Worm (Caenorhabditis elegans): ENCODE results near the gene AC3.5.

AC3.5 gene

DNA sequence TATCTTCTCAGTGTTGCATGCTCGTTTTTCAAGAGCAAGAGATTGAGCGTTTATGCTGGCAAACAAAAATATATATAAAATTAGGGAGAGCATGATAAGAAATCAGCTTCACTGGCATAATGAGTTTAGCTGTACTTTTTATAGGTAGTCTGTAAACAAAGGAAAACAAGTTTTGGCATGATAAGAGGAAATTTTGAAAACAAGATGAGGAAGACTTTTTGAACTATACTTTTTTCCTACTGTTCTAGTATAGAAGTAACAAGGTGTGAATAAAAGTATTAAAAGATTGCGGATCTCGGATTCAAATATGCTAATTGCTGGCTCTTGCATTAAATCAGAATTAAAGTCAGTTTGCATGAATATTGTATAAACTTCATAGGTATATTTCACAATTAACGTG is 30.6 kb downstream of the AC3.5 start, which contains the start of gene F15H10.5:
Gene F15H10.5, minus strand, starts transcription at position 101 of the 400 bp plus-strand sequence.
- no peak for TF ChIP-seq ceh-16 (tag; optimal IDR thresholded peaks at IDR 0.05)
- TF ChIP-seq lin-39 (tag; optimal IDR thresholded peaks at IDR 0.05) = no peak
- TF ChIP-seq ceh-28 (tag; optimal IDR thresholded peaks at IDR 0.05) = no peak
- no peak for TF ChIP-seq skn-1 (tag; optimal IDR thresholded peaks at IDR 0.05)

DNA sequence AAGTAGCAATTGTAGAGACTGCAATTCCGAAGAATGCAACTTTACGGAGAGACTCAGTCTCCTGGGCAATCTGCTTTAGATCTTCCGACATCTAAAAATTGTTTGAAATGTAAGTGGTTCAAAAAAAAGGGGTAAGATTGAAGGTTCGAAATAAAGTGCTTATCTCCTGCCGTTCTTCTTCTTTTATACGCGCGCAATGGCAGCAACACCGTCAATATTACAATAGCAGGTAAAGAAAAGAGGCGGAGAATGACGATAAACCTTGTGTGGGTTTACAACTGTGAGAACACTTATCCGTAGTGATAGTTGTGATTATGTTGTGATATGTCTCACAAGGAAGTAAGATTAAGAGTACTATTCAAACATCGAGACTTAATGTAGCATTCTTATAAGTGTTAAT is 33.5 kb downstream of the AC3.5 start, which contains the start of gene col-13:
Gene col-13, minus strand, starts transcription at position 101 of the 400 bp plus-strand sequence.
- TF ChIP-seq pha-4 (tag; optimal IDR thresholded peaks at IDR 0.05) (no peak), lin-15B (tag; optimal IDR thresholded peaks at IDR 0.05) (no peak), ceh-9 (tag; optimal IDR thresholded peaks at IDR 0.05) (no peak), eor-1 (tag; optimal IDR thresholded peaks at IDR 0.05) (no peak), mml-1 (tag; optimal IDR thresholded peaks at IDR 0.05) (no peak), nhr-43 (tag; optimal IDR thresholded peaks at IDR 0.05; ENCODE audit: poor library complexity, severe bottlenecking) (no peak), ztf-11 (tag; optimal IDR thresholded peaks at IDR 0.05) (no peak), nhr-28 (tag; optimal IDR thresholded peaks at IDR 0.05) (no peak), unc-62 (GFP tag; optimal IDR thresholded peaks at IDR 0.05) (no peak), ceh-28 (tag; optimal IDR thresholded peaks at IDR 0.05) (no peak), ama-1 (optimal IDR thresholded peaks at IDR 0.05) (no peak)

DNA sequence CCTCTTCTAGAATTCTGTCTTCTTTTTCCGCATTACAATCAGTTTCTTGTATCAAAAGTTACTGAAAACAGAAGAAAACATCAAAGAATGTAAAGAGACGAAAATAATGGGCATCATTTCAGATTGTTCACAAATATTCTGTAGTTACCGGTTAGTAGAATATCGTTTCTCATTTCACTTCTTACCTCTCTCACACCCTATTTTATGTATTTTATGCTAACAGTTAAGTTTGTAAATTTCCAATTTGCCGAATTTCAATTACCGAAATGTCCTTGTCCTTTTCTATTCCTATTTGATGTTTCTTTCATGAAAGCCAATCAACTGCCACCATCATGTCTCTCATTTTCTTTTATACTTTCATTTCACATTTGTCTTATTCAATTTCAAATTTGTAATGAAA is 35.2 kb downstream of the AC3.5 start:
- TF ChIP-seq nhr-25 (tag; optimal IDR thresholded peaks at IDR 0.05) (peak; percentile 61), nhr-77 (tag; optimal IDR thresholded peaks at IDR 0.05) (no peak), fos-1 (tag; optimal IDR thresholded peaks at IDR 0.05) (no peak), nhr-76 (tag; optimal IDR thresholded peaks at IDR 0.05) (no peak)

DNA sequence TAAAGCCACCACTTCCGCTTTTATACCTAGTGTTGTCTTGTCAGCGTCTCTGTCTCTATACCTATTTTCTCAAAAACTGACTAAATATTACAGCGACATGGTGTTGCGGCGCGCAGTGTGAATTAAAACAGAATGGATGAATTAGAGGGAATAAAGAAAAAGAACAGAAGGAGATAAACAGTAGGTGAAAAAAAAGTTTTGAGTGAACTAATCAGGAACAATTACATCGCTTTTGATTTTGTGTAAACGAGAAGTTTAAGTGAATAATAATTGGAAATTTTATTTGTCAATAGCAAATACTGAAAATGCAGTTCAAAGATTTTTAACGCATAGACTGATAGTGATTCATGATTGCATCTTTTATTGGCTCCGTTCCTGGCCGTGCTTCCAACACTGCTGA is 36.8 kb downstream of the AC3.5 start, which contains the start of gene col-12:
Gene col-12, minus strand, starts transcription at position 101 of the 400 bp plus-strand sequence.
- TF ChIP-seq fkh-2 (tag; optimal IDR thresholded peaks at IDR 0.05) (no peak), lin-39 (tag; optimal IDR thresholded peaks at IDR 0.05) (no peak), nhr-11 (tag; optimal IDR thresholded peaks at IDR 0.05) (no peak), elt-3 (tag; optimal IDR thresholded peaks at IDR 0.05) (no peak), elt-2 (tag; optimal IDR thresholded peaks at IDR 0.05) (no peak), egl-5 (tag; optimal IDR thresholded peaks at IDR 0.05) (no peak), nhr-23 (tag; optimal IDR thresholded peaks at IDR 0.05) (no peak), fkh-10 (GFP tag; optimal IDR thresholded peaks at IDR 0.05) (no peak), ztf-11 (tag; optimal IDR thresholded peaks at IDR 0.05) (no peak), jun-1 (tag; optimal IDR thresholded peaks at IDR 0.05) (no peak), nhr-76 (tag; optimal IDR thresholded peaks at IDR 0.05) (no peak), unc-62 (GFP tag; optimal IDR thresholded peaks at IDR 0.05) (no peak), nhr-77 (tag; optimal IDR thresholded peaks at IDR 0.05) (no peak), ceh-28 (tag; optimal IDR thresholded peaks at IDR 0.05) (no peak), elt-1 (tag; optimal IDR thresholded peaks at IDR 0.05) (no peak), egl-27 (tag; optimal IDR thresholded peaks at IDR 0.05) (no peak), skn-1 (tag; optimal IDR thresholded peaks at IDR 0.05) (no peak), nhr-28 (tag; optimal IDR thresholded peaks at IDR 0.05) (no peak)

DNA sequence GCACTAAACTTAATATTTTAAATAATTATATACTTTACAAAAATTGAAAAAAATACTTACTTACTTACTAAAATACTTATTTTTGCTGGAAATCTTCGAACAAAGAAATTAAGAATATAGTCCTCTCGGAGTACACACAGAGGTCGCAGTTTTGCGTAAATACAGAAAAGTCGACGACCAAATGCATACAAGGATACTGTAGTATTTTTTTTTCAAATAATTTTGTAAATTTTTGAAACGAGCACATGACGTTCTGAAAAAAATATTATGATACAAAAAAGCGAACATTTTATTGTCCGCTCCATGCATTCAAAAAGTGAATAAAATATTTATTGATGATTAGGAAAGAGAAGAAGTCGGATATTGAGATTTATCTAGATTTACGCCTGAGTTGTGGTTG is 37.9 kb downstream of the AC3.5 start, which contains the start of gene apc-10:
Gene apc-10, minus strand, starts transcription at position 101 of the 400 bp plus-strand sequence.
- TF ChIP-seq unc-39 (tag; optimal IDR thresholded peaks at IDR 0.05) = no peak
- no peak for TF ChIP-seq nhr-25 (tag; optimal IDR thresholded peaks at IDR 0.05)
- no peak for TF ChIP-seq ceh-28 (tag; optimal IDR thresholded peaks at IDR 0.05)
- no peak for TF ChIP-seq nhr-237 (tag; optimal IDR thresholded peaks at IDR 0.05)
- TF ChIP-seq sea-2 (GFP tag; optimal IDR thresholded peaks at IDR 0.05) = no peak
- TF ChIP-seq nhr-11 (tag; optimal IDR thresholded peaks at IDR 0.05) = no peak
- no peak for TF ChIP-seq mml-1 (tag; optimal IDR thresholded peaks at IDR 0.05)

DNA sequence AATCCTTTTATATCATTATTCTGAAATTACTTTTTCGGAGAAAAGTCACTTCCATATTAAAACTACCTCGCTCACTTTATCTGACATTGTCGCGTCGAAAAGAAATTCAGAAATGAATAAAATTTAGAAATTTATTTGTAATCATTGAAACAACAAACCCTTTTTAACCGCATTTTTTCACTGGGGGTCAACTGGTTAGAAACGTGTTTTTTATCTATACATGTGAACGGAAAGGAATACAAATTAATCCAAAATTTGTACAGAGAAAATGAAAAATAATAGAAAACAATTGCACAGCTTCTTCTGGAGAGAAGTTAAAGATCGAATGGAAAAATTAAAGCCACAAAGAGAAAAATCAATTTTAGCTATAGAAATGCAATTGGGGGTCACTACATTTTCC is 40.3 kb downstream of the AC3.5 start, which contains the start of gene tag-314:
Gene tag-314, minus strand, starts transcription at position 101 of the 400 bp plus-strand sequence.
- TF ChIP-seq skn-1 (tag; optimal IDR thresholded peaks at IDR 0.05) (no peak), ZK546.5 (tag; optimal IDR thresholded peaks at IDR 0.05) (no peak), tbx-2 (tag; optimal IDR thresholded peaks at IDR 0.05) (no peak), jun-1 (tag; optimal IDR thresholded peaks at IDR 0.05) (no peak), eor-1 (tag; optimal IDR thresholded peaks at IDR 0.05) (no peak), unc-39 (tag; optimal IDR thresholded peaks at IDR 0.05) (no peak)
